Worm (Caenorhabditis elegans) whole organism, L3 larva: ENCODE measurements around the gene F09G2.8.

Experiments used
- jun-1 ChIP-seq: fragments of 150-350 bp; optimal IDR thresholded peaks from 2 replicates; lab custom pipeline; 2014; ENCODE audit warnings: missing biosample characterization, missing genetic modification reagents, missing genetic modification characterization
- nhr-25 ChIP-seq: sonication (generic microtip); optimal IDR thresholded peaks from 2 replicates; lab custom pipeline; 2017; ENCODE audit warnings: missing biosample characterization, missing genetic modification characterization
- nhr-76 ChIP-seq: fragments of 150-350 bp; sonication (generic microtip); optimal IDR thresholded peaks from 5 replicates; lab custom pipeline; 2014; ENCODE audit warnings: missing biosample characterization, missing genetic modification characterization
- unc-39 ChIP-seq: sonication (generic microtip); optimal IDR thresholded peaks from 4 replicates; lab custom pipeline; 2017; ENCODE audit warnings: missing biosample characterization, missing genetic modification characterization
- ztf-11 ChIP-seq: fragments of 150-350 bp; optimal IDR thresholded peaks from 2 replicates; lab custom pipeline; 2014; ENCODE audit warnings: missing biosample characterization, missing genetic modification characterization
- ztf-4 ChIP-seq: fragments of 150-350 bp; optimal IDR thresholded peaks from 2 replicates; lab custom pipeline; 2014; ENCODE audit warnings: missing biosample characterization, missing genetic modification characterization

ce11 chrV:7231524-7231923, 38.1 kb upstream of the F09G2.8 start:
- TF ChIP-seq ztf-4 (tag; lab: Kevin White, UChicago): no peak
- no peak for TF ChIP-seq nhr-25 (tag; lab: Kevin White, UChicago)
- no peak for TF ChIP-seq ztf-11 (tag; lab: Kevin White, UChicago)
- no peak for TF ChIP-seq nhr-76 (tag; lab: Kevin White, UChicago)
- no peak for TF ChIP-seq unc-39 (tag; lab: Kevin White, UChicago)
- no peak for TF ChIP-seq jun-1 (tag; lab: Kevin White, UChicago)
